Fruit fly (Drosophila melanogaster): ENCODE measurements around the gene mRpL1.
A peak's percentile ranks its signal among the peaks of the same experiment; 100 is the strongest.

The mRpL1 gene

DNA sequence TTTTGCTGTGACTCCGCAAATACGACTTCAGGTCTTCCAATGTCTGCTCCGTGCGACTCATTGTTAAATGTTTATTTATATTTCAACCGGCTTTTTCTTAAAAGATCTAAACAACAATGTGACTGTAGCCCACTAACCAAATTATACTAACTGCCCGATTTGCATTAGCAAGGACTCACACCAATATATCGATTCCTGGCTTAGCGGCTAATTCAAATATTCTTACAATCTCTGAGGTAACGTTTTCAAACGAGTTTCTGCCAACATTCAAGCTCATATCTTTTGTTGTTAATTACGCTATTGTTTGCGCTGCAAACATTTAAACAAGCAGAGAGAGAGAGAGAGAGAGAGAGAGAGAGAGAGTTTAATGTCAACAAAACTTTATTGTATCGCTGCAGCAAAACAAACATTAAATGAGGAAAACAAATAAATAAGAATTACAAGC is 7.3 kb downstream of the mRpL1 start, which contains the start of gene tex (continued):
- TF ChIP-seq CG10462 (GFP tag; optimal IDR thresholded peaks at IDR 0.05) (no peak), CG12659 (GFP tag; optimal IDR thresholded peaks at IDR 0.05) (no peak), Antp (GFP tag; optimal IDR thresholded peaks at IDR 0.05) (no peak), Ets65A (GFP tag) (no peak), CG8359 (GFP tag; optimal IDR thresholded peaks at IDR 0.05; ENCODE audit: borderline replicate concordance) (peak; percentile 46), corto (GFP tag; optimal IDR thresholded peaks at IDR 0.05) (no peak), CG31441 (GFP tag; IDR thresholded peaks at IDR 0.05) (peak; percentile 49; the same call in 1 of the 2 replicates), exex (tag; optimal IDR thresholded peaks at IDR 0.05) (no peak), Dll (GFP tag; IDR thresholded peaks at IDR 0.05; ENCODE audit: partially characterized antibody) (peak; percentile 62; the same call in 3 of the 4 replicates), trem (tag; optimal IDR thresholded peaks at IDR 0.05) (peak; percentile 79), Aef1 (GFP tag; IDR thresholded peaks at IDR 0.05) (no peak), kay (GFP tag; optimal IDR thresholded peaks at IDR 0.05) (peak; percentile 8), ara (GFP tag; IDR thresholded peaks at IDR 0.05) (peak; percentile 61), sc (optimal IDR thresholded peaks at IDR 0.05) (no peak), sc (GFP tag; optimal IDR thresholded peaks at IDR 0.05) (peak; percentile 15), bsh (GFP tag; optimal IDR thresholded peaks at IDR 0.05) (peak in 1 of 2 experiments; percentile 62), tap (tag; optimal IDR thresholded peaks at IDR 0.05) (no peak), Trl (optimal IDR thresholded peaks at IDR 0.05) (peak in 1 of 2 experiments; percentile 52), Trl (GFP tag; optimal IDR thresholded peaks at IDR 0.05) (peak; percentile 50), Lim3 (GFP tag; IDR thresholded peaks at IDR 0.05) (no peak), zf30C (GFP tag; optimal IDR thresholded peaks at IDR 0.05) (no peak), CG11504 (tag; optimal IDR thresholded peaks at IDR 0.05) (no peak), fd102C (GFP tag; optimal IDR thresholded peaks at IDR 0.05) (peak; percentile 1), CG1832 (GFP tag; optimal IDR thresholded peaks at IDR 0.05) (no peak), CG18619 (GFP tag; optimal IDR thresholded peaks at IDR 0.05) (no peak), tio (GFP tag; optimal IDR thresholded peaks at IDR 0.05) (no peak), CG14050 (GFP tag; IDR thresholded peaks at IDR 0.05) (no peak), stwl (tag; optimal IDR thresholded peaks at IDR 0.05) (peak; percentile 36), dmrt11E (tag; optimal IDR thresholded peaks at IDR 0.05) (peak; percentile 29), row (GFP tag; IDR thresholded peaks at IDR 0.05) (no peak), CG6175 (GFP tag; IDR thresholded peaks at IDR 0.05) (no peak), crc (GFP tag; optimal IDR thresholded peaks at IDR 0.05) (no peak), CTCF (GFP tag; optimal IDR thresholded peaks at IDR 0.05) (peak; percentile 19), TFAM (GFP tag; optimal IDR thresholded peaks at IDR 0.05) (no peak), CG4404 (GFP tag; IDR thresholded peaks at IDR 0.05) (no peak), Neu2 (GFP tag; optimal IDR thresholded peaks at IDR 0.05; ENCODE audit: borderline replicate concordance) (no peak), Dip2 (GFP tag; IDR thresholded peaks at IDR 0.05) (no peak), maf-S (GFP tag; optimal IDR thresholded peaks at IDR 0.05) (no peak), CG13775 (GFP tag; optimal IDR thresholded peaks at IDR 0.05) (no peak), CG4282 (GFP tag; optimal IDR thresholded peaks at IDR 0.05) (no peak), ERR (GFP tag; optimal IDR thresholded peaks at IDR 0.05) (no peak), CG11085 (GFP tag; IDR thresholded peaks at IDR 0.05) (no peak), dati (GFP tag; IDR thresholded peaks at IDR 0.05) (no peak), Abd-B (GFP tag; optimal IDR thresholded peaks at IDR 0.05) (no peak), lola (GFP tag; optimal IDR thresholded peaks at IDR 0.05) (peak in 1 of 3 experiments; percentile 49), Dip3 (GFP tag; optimal IDR thresholded peaks at IDR 0.05) (no peak), CG9215 (GFP tag; IDR thresholded peaks at IDR 0.05) (no peak), CG17359 (tag; optimal IDR thresholded peaks at IDR 0.05) (peak; percentile 55), CG9437 (GFP tag; optimal IDR thresholded peaks at IDR 0.05) (no peak), fd96Cb (tag; optimal IDR thresholded peaks at IDR 0.05) (peak; percentile 3), CG18476 (GFP tag; optimal IDR thresholded peaks at IDR 0.05) (no peak), Spps (tag; optimal IDR thresholded peaks at IDR 0.05) (peak; percentile 41)
